Worm (Caenorhabditis elegans): ENCODE results near the gene F54H12.10.
"Not testable (repeated sequence)": the region's sequence is repeated elsewhere in the genome, so short reads cannot be mapped to it uniquely, and the experiment has no call there.

ce11 chrIII:7964281-7964680, 5.5 kb upstream of the F54H12.10 start, which contains the start of gene F54H12.2:
- TF ChIP-seq W03F9.2, him-1 (tag; optimal IDR thresholded peaks at IDR 0.05): not testable (repeated sequence)

All from whole organism, L4/young adult.